Fruit fly (Drosophila melanogaster): Measurements from ENCODE around the gene CG33995.

CG33995 gene

dm6 chr2L:5044892-5045619 is 2.0 kb downstream of the CG33995 start (continued):
- TF ChIP-seq CG7786 (GFP tag; optimal IDR thresholded peaks at IDR 0.05) (peak; percentile 26), Atf6 (GFP tag; IDR thresholded peaks at IDR 0.05) (peak; percentile 61; the same call in 1 of the 2 replicates), D19B (GFP tag; optimal IDR thresholded peaks at IDR 0.05) (peak; percentile 25), chinmo (GFP tag; IDR thresholded peaks at IDR 0.05; ENCODE audit: partially characterized antibody) (no peak), CG14710 (tag; optimal IDR thresholded peaks at IDR 0.05) (peak; percentile 39), Sox100B (GFP tag; optimal IDR thresholded peaks at IDR 0.05) (peak; percentile 78), CG2116 (GFP tag; optimal IDR thresholded peaks at IDR 0.05) (peak; percentile 15), CG9797 (GFP tag; optimal IDR thresholded peaks at IDR 0.05) (no peak), CG31224 (GFP tag; IDR thresholded peaks at IDR 0.05) (peak; percentile 18; the same call in 1 of the 2 replicates), dmrt99B (tag; optimal IDR thresholded peaks at IDR 0.05) (peak; percentile 77), gcm2 (GFP tag; optimal IDR thresholded peaks at IDR 0.05) (no peak), sens (GFP tag) (peak; percentile 80), CG4617 (GFP tag; optimal IDR thresholded peaks at IDR 0.05; ENCODE audit: borderline replicate concordance) (peak; percentile 11), cwo (GFP tag; optimal IDR thresholded peaks at IDR 0.05) (peak; percentile 53), CG9609 (GFP tag; optimal IDR thresholded peaks at IDR 0.05) (peak; percentile 5), CG4360 (GFP tag; IDR thresholded peaks at IDR 0.05) (no peak), aop (GFP tag; IDR thresholded peaks at IDR 0.05) (no peak), kni (GFP tag; optimal IDR thresholded peaks at IDR 0.05) (no peak), cg (GFP tag; optimal IDR thresholded peaks at IDR 0.05) (no peak), CG2875 (GFP tag; optimal IDR thresholded peaks at IDR 0.05) (peak; percentile 2), Camta (GFP tag; optimal IDR thresholded peaks at IDR 0.05) (peak; percentile 35), gem (tag; optimal IDR thresholded peaks at IDR 0.05) (peak; percentile 66), B-H1 (GFP tag; IDR thresholded peaks at IDR 0.05) (0 out of 3 replicates have a peak, but pooled peaks have one; percentile 10), CG12236 (GFP tag; optimal IDR thresholded peaks at IDR 0.05) (peak; percentile 13), gcm (GFP tag; optimal IDR thresholded peaks at IDR 0.05) (peak; percentile 61), lab (GFP tag; optimal IDR thresholded peaks at IDR 0.05) (peak; percentile 67), lola (GFP tag; optimal IDR thresholded peaks at IDR 0.05) (peak in 1 of 3 experiments; percentile 41), eyg (GFP tag; optimal IDR thresholded peaks at IDR 0.05) (no peak), CG4730 (GFP tag; IDR thresholded peaks at IDR 0.05) (0 out of 2 replicates have a peak, but pooled peaks have one; percentile 14), Ptx1 (GFP tag; IDR thresholded peaks at IDR 0.05) (0 out of 2 replicates have a peak, but pooled peaks have one; percentile 26), CG1529 (GFP tag; optimal IDR thresholded peaks at IDR 0.05) (peak; percentile 1), chif (GFP tag; optimal IDR thresholded peaks at IDR 0.05) (peak in 1 of 2 experiments; percentile 51), ftz-f1 (GFP tag; optimal IDR thresholded peaks at IDR 0.05) (peak; percentile 43), CG8765 (GFP tag; IDR thresholded peaks at IDR 0.05) (no peak), CG2199 (GFP tag; IDR thresholded peaks at IDR 0.05) (peak; percentile 74), bcd (GFP tag; optimal IDR thresholded peaks at IDR 0.05) (peak; percentile 62), CTCF (GFP tag; optimal IDR thresholded peaks at IDR 0.05) (peak; percentile 18), CG9932 (GFP tag; IDR thresholded peaks at IDR 0.05) (peak; percentile 51), Nf-YC (tag; optimal IDR thresholded peaks at IDR 0.05) (peak; percentile 43), Awh (GFP tag; IDR thresholded peaks at IDR 0.05) (peak; percentile 65), Bteb2 (GFP tag; optimal IDR thresholded peaks at IDR 0.05) (no peak), tin (GFP tag; optimal IDR thresholded peaks at IDR 0.05) (peak; percentile 56), Dref (GFP tag; IDR thresholded peaks at IDR 0.05) (no peak), org-1 (GFP tag; optimal IDR thresholded peaks at IDR 0.05) (peak; percentile 29), az2 (GFP tag; optimal IDR thresholded peaks at IDR 0.05) (peak; percentile 48), CG14014 (GFP tag; IDR thresholded peaks at IDR 0.05) (peak; percentile 64; the same call in 1 of the 2 replicates), corto (GFP tag; optimal IDR thresholded peaks at IDR 0.05) (no peak), fru (optimal IDR thresholded peaks at IDR 0.05) (no peak), CG9727 (GFP tag; optimal IDR thresholded peaks at IDR 0.05) (peak; percentile 60), D19A (tag; optimal IDR thresholded peaks at IDR 0.05) (peak; percentile 75)

Measured in whole organism, embryonic.